Worm (Caenorhabditis elegans): ENCODE measurements around the gene F44E5.2.

DNA sequence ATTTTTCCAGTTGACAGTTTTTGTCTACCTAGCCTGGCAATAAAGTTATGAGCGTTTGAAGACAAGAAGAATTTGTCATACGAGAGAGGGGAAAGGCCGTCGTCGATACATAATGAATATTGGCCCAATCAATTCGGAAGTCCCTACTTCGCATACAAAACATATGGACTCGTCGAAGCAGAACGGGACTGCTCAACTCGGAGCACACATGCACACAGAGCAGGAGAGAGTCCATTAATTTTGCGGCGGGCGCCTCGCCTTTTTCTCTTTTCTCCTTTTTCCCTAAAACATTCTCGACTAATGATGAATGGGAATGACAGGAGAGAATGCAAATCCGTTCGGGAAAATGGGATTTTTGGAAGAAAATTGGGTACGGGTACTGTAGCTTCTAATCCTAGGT is 34.1 kb upstream of the F44E5.2 start, which contains the start of gene F13D12.8:
- TF ChIP-seq him-1 (tag; optimal IDR thresholded peaks at IDR 0.05), result no peak
- no peak for TF ChIP-seq dao-5 (tag; optimal IDR thresholded peaks at IDR 0.05)
- no peak for TF ChIP-seq W03F9.2 (tag; optimal IDR thresholded peaks at IDR 0.05)
